Worm (Caenorhabditis elegans) whole organism, young adult: ENCODE data around the gene F53B7.7.

Experiments
- F23B12.7 ChIP-seq: sonication (generic microtip); optimal IDR thresholded peaks from 2 replicates; lab custom pipeline; 2017; ENCODE audit warnings: missing genetic modification characterization, mild to moderate bottlenecking, missing compliant biosample characterization, antibody characterized with exemption, moderate library complexity; ENCODE audit not compliant: insufficient read depth
- F37B4.10 ChIP-seq: fragments of 200-800 bp; sonication (Bioruptor generic); IDR thresholded peaks from 2 replicates; pipeline ENCODE4 v1.3.6; 2022; ENCODE audit warnings: missing genetic modification characterization, missing compliant biosample characterization
- F55B11.4 ChIP-seq: sonication (generic microtip); optimal IDR thresholded peaks from 2 replicates; lab custom pipeline; 2016; ENCODE audit warnings: missing compliant biosample characterization, missing genetic modification characterization, borderline replicate concordance; ENCODE audit not compliant: insufficient read depth
- T07F8.4 ChIP-seq: sonication (generic microtip); optimal IDR thresholded peaks from 2 replicates; lab custom pipeline; 2016; ENCODE audit warnings: mild to moderate bottlenecking, missing genetic modification characterization, moderate library complexity, missing compliant biosample characterization
- ZK185.1 ChIP-seq: sonication (generic microtip); optimal IDR thresholded peaks from 2 replicates; lab custom pipeline; 2016; ENCODE audit warnings: mild to moderate bottlenecking, missing genetic modification characterization, missing compliant biosample characterization; ENCODE audit not compliant: poor library complexity, severe bottlenecking
- akir-1 ChIP-seq: fragments of 200-800 bp; sonication (Bioruptor generic); optimal IDR thresholded peaks from 2 replicates; lab custom pipeline; 2018; ENCODE audit warnings: mild to moderate bottlenecking, missing genetic modification characterization, moderate library complexity, missing compliant biosample characterization
- attf-3 ChIP-seq: fragments of 200-800 bp; sonication (Bioruptor generic); conservative IDR thresholded peaks from 2 replicates; pipeline ENCODE4 v1.3.6; 2022; ENCODE audit warnings: missing genetic modification reagents, missing genetic modification characterization, missing compliant biosample characterization
- cebp-2 ChIP-seq: fragments of 200-800 bp; sonication (Bioruptor generic); IDR thresholded peaks from 2 replicates; pipeline ENCODE4 v1.3.6; 2022; ENCODE audit warnings: missing genetic modification characterization, missing compliant biosample characterization
- ceh-100 ChIP-seq: fragments of 200-800 bp; sonication (Bioruptor generic); IDR thresholded peaks from 2 replicates; pipeline ENCODE4 v1.3.6; 2022; ENCODE audit warnings: missing genetic modification reagents, missing genetic modification characterization, missing compliant biosample characterization
- ceh-91 ChIP-seq: fragments of 200-800 bp; sonication (Bioruptor generic); IDR thresholded peaks from 2 replicates; pipeline ENCODE4 v1.3.6; 2022; ENCODE audit warnings: missing genetic modification reagents, missing genetic modification characterization, missing compliant biosample characterization
- ekl-4 ChIP-seq: fragments of 200-800 bp; sonication (Bioruptor generic); IDR thresholded peaks from 2 replicates; pipeline ENCODE4 v1.3.6; 2022; ENCODE audit warnings: missing genetic modification reagents, missing genetic modification characterization, missing compliant biosample characterization
- hlh-26 ChIP-seq: fragments of 200-800 bp; sonication (Bioruptor generic); conservative IDR thresholded peaks from 2 replicates; pipeline ENCODE4 v1.3.6; 2022; ENCODE audit warnings: missing genetic modification reagents, missing genetic modification characterization, missing compliant biosample characterization
- hmg-1.2 ChIP-seq: fragments of 200-800 bp; sonication (Bioruptor generic); IDR thresholded peaks from 2 replicates; pipeline ENCODE4 v1.3.6; 2022; ENCODE audit warnings: missing genetic modification reagents, missing genetic modification characterization, missing compliant biosample characterization
- lin-26 ChIP-seq: fragments of 200-800 bp; sonication (Bioruptor generic); IDR thresholded peaks from 2 replicates; pipeline ENCODE4 v1.3.6; 2022; ENCODE audit warnings: missing genetic modification reagents, missing genetic modification characterization, missing compliant biosample characterization
- lin-35 ChIP-seq, 3 experiments: fragments of 150-350 bp in 2 of 3; sonication (generic microtip) in 1 of 3; optimal IDR thresholded peaks; 2 replicates each; lab custom pipeline; 2014 to 2018; ENCODE audit warnings: missing biosample characterization in 3 of 3, missing genetic modification characterization in 3 of 3, missing genetic modification reagents in 3 of 3
- lin-40 ChIP-seq: sonication (generic microtip); optimal IDR thresholded peaks from 2 replicates; lab custom pipeline; 2016; ENCODE audit warnings: missing genetic modification characterization, mild to moderate bottlenecking, missing compliant biosample characterization, missing genotype, missing genetic modification reagents
- madf-10 ChIP-seq: sonication (generic microtip); optimal IDR thresholded peaks from 2 replicates; lab custom pipeline; 2016; ENCODE audit warnings: mild to moderate bottlenecking, missing genetic modification characterization, missing compliant biosample characterization
- madf-8 ChIP-seq: fragments of 200-800 bp; sonication (Bioruptor generic); conservative IDR thresholded peaks from 2 replicates; pipeline ENCODE4 v1.3.6; 2022; ENCODE audit warnings: missing genetic modification reagents, missing genetic modification characterization, missing compliant biosample characterization
- mcd-1 ChIP-seq: fragments of 200-800 bp; sonication (Bioruptor generic); IDR thresholded peaks from 2 replicates; pipeline ENCODE4 v1.3.6; 2022; ENCODE audit warnings: missing genetic modification reagents, missing genetic modification characterization, missing compliant biosample characterization
- mxl-1 ChIP-seq: sonication (generic microtip); optimal IDR thresholded peaks from 2 replicates; lab custom pipeline; 2016; ENCODE audit warnings: missing genetic modification characterization, missing compliant biosample characterization
- nhr-120 ChIP-seq: fragments of 200-800 bp; sonication (Bioruptor generic); IDR thresholded peaks from 2 replicates; pipeline ENCODE4 v1.3.6; 2022; ENCODE audit warnings: missing genetic modification characterization, missing compliant biosample characterization
- nhr-27 ChIP-seq: fragments of 200-800 bp; sonication (Bioruptor generic); optimal IDR thresholded peaks from 2 replicates; lab custom pipeline; 2018; ENCODE audit warnings: mild to moderate bottlenecking, missing genetic modification characterization, moderate library complexity, missing compliant biosample characterization
- nhr-80 ChIP-seq: sonication (generic microtip); optimal IDR thresholded peaks from 2 replicates; lab custom pipeline; 2016; ENCODE audit warnings: missing genetic modification characterization, missing compliant biosample characterization
- nhr-90 ChIP-seq: sonication (generic microtip); optimal IDR thresholded peaks from 2 replicates; lab custom pipeline; 2016; ENCODE audit warnings: missing genotype, mild to moderate bottlenecking, missing genetic modification characterization, missing compliant biosample characterization
- pha-4 ChIP-seq: fragments of 150-350 bp; sonication (generic microtip); optimal IDR thresholded peaks from 2 replicates; lab custom pipeline; 2014; ENCODE audit warnings: missing biosample characterization, missing genetic modification reagents, missing genetic modification characterization
- repo-1 ChIP-seq: sonication (generic microtip); optimal IDR thresholded peaks from 2 replicates; lab custom pipeline; 2017; ENCODE audit warnings: mild to moderate bottlenecking, missing genetic modification characterization, missing compliant biosample characterization
- rpc-1 ChIP-seq, 2 experiments: fragments of 150-350 bp in 1 of 2; sonication (generic microtip) in 1 of 2; optimal IDR thresholded peaks; 2 replicates each; lab custom pipeline; 2014 to 2018; ENCODE audit warnings: missing biosample characterization in 1 of 2, missing genetic modification characterization in 1 of 2, missing genetic modification reagents in 1 of 2, missing genotype in 1 of 2
- snpc-3.4 ChIP-seq: sonication (generic microtip); optimal IDR thresholded peaks from 2 replicates; lab custom pipeline; 2017; ENCODE audit warnings: missing genetic modification characterization, mild to moderate bottlenecking, missing compliant biosample characterization, antibody characterized with exemption, moderate library complexity, missing genotype, missing genetic modification reagents
- zfh-2 ChIP-seq: fragments of 200-800 bp; sonication (Bioruptor generic); conservative IDR thresholded peaks from 2 replicates; pipeline ENCODE4 v1.3.6; 2022; ENCODE audit warnings: missing genetic modification reagents, missing genetic modification characterization, missing compliant biosample characterization
- ztf-18 ChIP-seq: sonication (generic microtip); optimal IDR thresholded peaks from 2 replicates; lab custom pipeline; 2016; ENCODE audit warnings: missing genotype, mild to moderate bottlenecking, missing genetic modification characterization, missing compliant biosample characterization
- ztf-22 ChIP-seq: fragments of 200-800 bp; sonication (Bioruptor generic); optimal IDR thresholded peaks from 2 replicates; lab custom pipeline; 2018; ENCODE audit warnings: mild to moderate bottlenecking, missing genetic modification characterization, moderate library complexity, missing compliant biosample characterization
- ztf-28 ChIP-seq: fragments of 200-800 bp; sonication (Bioruptor generic); IDR thresholded peaks from 2 replicates; pipeline ENCODE4 v1.3.6; 2022; ENCODE audit warnings: missing genetic modification reagents, missing genetic modification characterization, missing compliant biosample characterization

F53B7.7 gene

ce11 chrV:11010768-11011167 lies 11.9 kb downstream of the F53B7.7 start:
- TF ChIP-seq mxl-1 (no peak), hlh-26 (GFP tag; lab: Robert Waterston, UW) (no peak), T07F8.4 (tag; lab: Kevin White, UChicago) (no peak), ceh-91 (GFP tag; lab: Robert Waterston, UW) (no peak)

ce11 chrV:11011807-11012206 lies 12.9 kb downstream of the F53B7.7 start:
- TF ChIP-seq F37B4.10 = no peak
- peak; percentile 13 for TF ChIP-seq nhr-80 (tag; lab: Kevin White, UChicago)
- TF ChIP-seq lin-26 (GFP tag; lab: Robert Waterston, UW) = 0 out of 2 replicates have a peak, but pooled peaks have one; percentile 30

ce11 chrV:11012419-11012818 lies 13.5 kb downstream of the F53B7.7 start, which contains the start of gene C13G3.1:
Gene C13G3.1, minus strand, starts transcription at chrV:11012465.
- TF ChIP-seq hmg-1.2 (GFP tag; lab: Robert Waterston, UW) (peak; percentile 62), lin-40 (no peak), ztf-22 (GFP tag; lab: Kevin White, UChicago) (no peak), snpc-3.4 (no peak)

- TF ChIP-seq nhr-27 (tag; lab: Kevin White, UChicago) = no peak
- TF ChIP-seq attf-3 (GFP tag; lab: Robert Waterston, UW) = no peak
- TF ChIP-seq nhr-90 (tag; lab: Kevin White, UChicago) = no peak
- TF ChIP-seq akir-1 (GFP tag; lab: Kevin White, UChicago) = no peak
- TF ChIP-seq mcd-1 (GFP tag; lab: Robert Waterston, UW) = no peak
- TF ChIP-seq zfh-2 = no peak
- no peak for TF ChIP-seq pha-4 (tag; lab: Kevin White, UChicago)
- no peak for TF ChIP-seq F55B11.4 (tag; lab: Kevin White, UChicago)
- no peak for TF ChIP-seq repo-1 (tag; lab: Kevin White, UChicago)
- no peak for TF ChIP-seq ceh-100 (GFP tag; lab: Robert Waterston, UW)
- TF ChIP-seq ekl-4 (GFP tag; lab: Robert Waterston, UW) = no peak
- no peak for TF ChIP-seq ceh-91 (GFP tag; lab: Robert Waterston, UW)
- no peak for TF ChIP-seq madf-10 (tag; lab: Kevin White, UChicago)
These were observed 14.3 kb downstream of the F53B7.7 start for ce11 chrV:11013179-11013578.

- TF ChIP-seq ZK185.1 (tag; lab: Kevin White, UChicago) (no peak), ztf-18 (tag; lab: Kevin White, UChicago) (no peak), cebp-2 (GFP tag; lab: Robert Waterston, UW) (no peak), rpc-1 (optimal IDR thresholded peaks at IDR 0.05; lab: Kevin White, UChicago) (no peak), rpc-1 (tag; optimal IDR thresholded peaks at IDR 0.05; lab: Kevin White, UChicago) (no peak)
These were observed 15.9 kb downstream of the F53B7.7 start for ce11 chrV:11014758-11015157.

DNA sequence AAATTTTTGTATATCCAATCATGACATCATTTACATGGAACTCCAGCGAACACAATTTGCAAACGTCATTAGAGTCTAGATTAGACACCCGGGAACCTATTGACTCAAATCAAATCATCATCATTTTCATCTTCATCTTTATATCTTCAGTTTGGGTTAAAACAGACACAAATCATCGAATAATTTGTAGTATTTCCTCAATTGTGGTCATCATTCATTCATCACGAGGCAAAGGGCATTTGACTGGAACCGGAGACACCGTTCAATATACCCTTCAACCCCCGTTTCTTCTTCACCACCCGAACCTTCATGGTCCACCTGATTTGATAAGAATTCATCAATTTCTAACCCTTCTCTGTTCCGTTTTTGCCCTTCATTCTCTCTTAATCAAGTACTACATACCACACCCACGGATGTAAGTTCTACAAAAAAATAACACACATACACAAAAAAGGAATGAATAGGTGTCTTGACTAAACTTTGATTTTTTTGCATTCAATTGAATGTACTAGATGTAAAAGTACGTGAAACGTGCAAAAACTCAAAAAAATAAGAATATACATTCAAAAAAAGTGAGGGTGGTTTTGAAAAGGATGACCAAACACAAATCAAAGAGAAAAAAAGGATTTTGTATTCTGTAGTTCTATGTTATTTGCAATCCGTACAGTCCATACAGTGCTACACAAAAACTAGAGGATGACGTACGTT lies 18.1 kb downstream of the F53B7.7 start:
- TF ChIP-seq nhr-120 (no peak), snpc-3.4 (no peak), lin-35 (GFP tag; optimal IDR thresholded peaks at IDR 0.05; lab: Kevin White, UChicago) (no peak), ceh-100 (GFP tag; lab: Robert Waterston, UW) (no peak), madf-8 (GFP tag; lab: Robert Waterston, UW) (no peak), ztf-28 (GFP tag; lab: Robert Waterston, UW) (no peak), cebp-2 (GFP tag; lab: Robert Waterston, UW) (no peak), F23B12.7 (tag; lab: Kevin White, UChicago) (no peak)
- TF ChIP-seq, all 124 proteins: peak for 0
